Fruit fly (Drosophila melanogaster): ENCODE data around the gene CG14247.
A peak's percentile ranks its signal among the peaks of the same experiment; 100 is the strongest.

CG14247 gene

DNA sequence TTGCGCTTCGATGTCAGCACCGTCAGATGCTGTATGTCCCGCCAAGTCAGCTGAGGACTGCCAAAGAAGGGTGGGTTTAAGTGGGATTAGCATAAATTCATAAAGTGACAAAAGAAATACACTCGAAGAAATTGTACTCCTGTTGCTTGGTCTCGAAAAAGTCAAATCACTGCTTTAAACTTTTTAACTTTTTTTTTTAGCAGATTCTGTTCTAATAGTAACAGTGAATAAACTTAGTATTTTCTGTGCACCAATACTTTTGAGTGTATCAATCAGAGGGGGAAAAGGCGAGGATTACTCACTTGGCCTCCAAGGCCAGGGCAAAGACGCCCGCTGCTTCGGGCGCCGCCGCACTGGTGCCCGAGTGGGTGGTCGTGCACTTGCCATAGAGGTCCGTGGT, 37.3 kb upstream of the CG14247 start (continued):
- TF ChIP-seq Fer1 (GFP tag; optimal IDR thresholded peaks at IDR 0.05): peak; percentile 9
- no peak for TF ChIP-seq Dip2 (GFP tag; IDR thresholded peaks at IDR 0.05)
- TF ChIP-seq CG10565 (GFP tag; optimal IDR thresholded peaks at IDR 0.05): no peak
- TF ChIP-seq run (tag; optimal IDR thresholded peaks at IDR 0.05): no peak
- no peak for TF ChIP-seq zen (tag; optimal IDR thresholded peaks at IDR 0.05)
- no peak for TF ChIP-seq CG16863 (GFP tag; optimal IDR thresholded peaks at IDR 0.05)
- TF ChIP-seq D (optimal IDR thresholded peaks at IDR 0.05): no peak
- TF ChIP-seq D (GFP tag; optimal IDR thresholded peaks at IDR 0.05): no peak
- TF ChIP-seq trh (GFP tag; optimal IDR thresholded peaks at IDR 0.05): no peak
- no peak for TF ChIP-seq Sox102F (GFP tag; optimal IDR thresholded peaks at IDR 0.05)
- no peak for TF ChIP-seq ato (GFP tag; IDR thresholded peaks at IDR 0.05; ENCODE audit: partially characterized antibody)
- peak; percentile 38 for TF ChIP-seq Ada2b (GFP tag; IDR thresholded peaks at IDR 0.05)
- TF ChIP-seq MBD-R2 (GFP tag; IDR thresholded peaks at IDR 0.05): no peak
- no peak for TF ChIP-seq CG31388 (GFP tag; optimal IDR thresholded peaks at IDR 0.05)
- TF ChIP-seq CG7357 (GFP tag; IDR thresholded peaks at IDR 0.05): no peak
- TF ChIP-seq chinmo (GFP tag; IDR thresholded peaks at IDR 0.05; ENCODE audit: partially characterized antibody): no peak
- peak; percentile 8; the same call in 1 of the 2 replicates for TF ChIP-seq sisA (GFP tag; IDR thresholded peaks at IDR 0.05)
- TF ChIP-seq grn (GFP tag; optimal IDR thresholded peaks at IDR 0.05): no peak
- no peak for TF ChIP-seq CG10274 (GFP tag; optimal IDR thresholded peaks at IDR 0.05)
- TF ChIP-seq CG2678 (tag; optimal IDR thresholded peaks at IDR 0.05): peak; percentile 28
- TF ChIP-seq usp (GFP tag; optimal IDR thresholded peaks at IDR 0.05): no peak
- TF ChIP-seq CG12744 (GFP tag; optimal IDR thresholded peaks at IDR 0.05): no peak
- no peak for TF ChIP-seq dati (GFP tag; IDR thresholded peaks at IDR 0.05)
- no peak for TF ChIP-seq Dfd (GFP tag; optimal IDR thresholded peaks at IDR 0.05)
- no peak for TF ChIP-seq trem (tag; optimal IDR thresholded peaks at IDR 0.05)
- peak; percentile 42; the same call in 1 of the 3 replicates for TF ChIP-seq row (GFP tag; IDR thresholded peaks at IDR 0.05)
- TF ChIP-seq Ptx1 (GFP tag; IDR thresholded peaks at IDR 0.05): 0 out of 2 replicates have a peak, but pooled peaks have one; percentile 22
- TF ChIP-seq nerfin-2 (GFP tag; IDR thresholded peaks at IDR 0.05; ENCODE audit: partially characterized antibody): no peak
- TF ChIP-seq CG6791 (GFP tag; IDR thresholded peaks at IDR 0.05; ENCODE audit: partially characterized antibody): no peak
- no peak for TF ChIP-seq H15 (GFP tag; IDR thresholded peaks at IDR 0.05)
- TF ChIP-seq Sox100B (GFP tag; optimal IDR thresholded peaks at IDR 0.05): no peak
- TF ChIP-seq CG6272 (GFP tag; IDR thresholded peaks at IDR 0.05): no peak
- TF ChIP-seq CG15514 (GFP tag; optimal IDR thresholded peaks at IDR 0.05): peak; percentile 28
- TF ChIP-seq BEAF-32 (GFP tag; optimal IDR thresholded peaks at IDR 0.05): no peak
- TF ChIP-seq CG42726 (GFP tag; IDR thresholded peaks at IDR 0.05; ENCODE audit: partially characterized antibody): no peak
- TF ChIP-seq Ets65A (GFP tag): peak; percentile 56

DNA sequence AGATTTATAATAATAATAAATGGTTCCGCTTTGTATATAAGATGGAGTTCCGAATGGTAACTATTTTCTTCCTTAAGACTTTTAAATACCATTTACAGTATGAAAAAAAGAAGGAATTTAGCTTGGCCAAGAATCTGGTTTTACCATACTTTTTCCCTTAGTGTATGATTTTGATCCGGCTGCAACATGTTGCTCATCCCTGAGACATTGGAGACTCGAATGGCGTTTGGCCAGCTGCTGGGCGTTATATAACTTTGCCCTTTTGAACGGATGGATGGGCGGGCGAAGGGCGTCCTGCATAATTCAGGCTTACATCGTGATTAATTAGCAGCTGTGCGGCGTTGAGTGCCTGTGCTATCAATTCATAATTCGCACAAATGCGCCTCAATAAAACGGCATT, 33.1 kb upstream of the CG14247 start:
- TF ChIP-seq CG17359 (tag; optimal IDR thresholded peaks at IDR 0.05) (no peak), HmgZ (tag; optimal IDR thresholded peaks at IDR 0.05) (no peak), CG11504 (tag; optimal IDR thresholded peaks at IDR 0.05) (peak; percentile 29), HmgD (GFP tag; optimal IDR thresholded peaks at IDR 0.05) (no peak), grn (GFP tag; optimal IDR thresholded peaks at IDR 0.05) (no peak), cato (GFP tag; optimal IDR thresholded peaks at IDR 0.05; ENCODE audit: borderline replicate concordance) (no peak), scrt (GFP tag; optimal IDR thresholded peaks at IDR 0.05) (peak; percentile 52), CG30431 (GFP tag; optimal IDR thresholded peaks at IDR 0.05) (no peak), Pdp1 (GFP tag; optimal IDR thresholded peaks at IDR 0.05) (peak in 1 of 2 experiments; percentile 56), Max (GFP tag; optimal IDR thresholded peaks at IDR 0.05) (no peak), CG14014 (GFP tag; IDR thresholded peaks at IDR 0.05) (no peak)

Data from whole organism, embryonic.